Fruit fly (Drosophila melanogaster) whole organism, embryonic: Measurements from ENCODE around the gene RpL35A.

Source experiments
- CG10979 ChIP-seq: fragments of 200-800 bp; sonication (Bioruptor generic); optimal IDR thresholded peaks from 2 replicates; lab custom pipeline; 2018; ENCODE audit warnings: missing biosample characterization, mild to moderate bottlenecking, missing genetic modification characterization, moderate library complexity
- CG11456 ChIP-seq: fragments of 200-800 bp; sonication (Bioruptor generic); IDR thresholded peaks from 3 replicates; pipeline ENCODE4 v1.3.6; 2022; ENCODE audit warnings: missing biosample characterization, missing genetic modification characterization
- CG11504 ChIP-seq: fragments of 200-800 bp; sonication (Bioruptor generic); optimal IDR thresholded peaks from 3 replicates; lab custom pipeline; 2019; ENCODE audit warnings: missing biosample characterization, mild to moderate bottlenecking, missing genetic modification characterization, moderate library complexity
- CG12769 ChIP-seq: fragments of 200-800 bp; sonication (Bioruptor generic); optimal IDR thresholded peaks from 2 replicates; lab custom pipeline; 2019; ENCODE audit warnings: missing biosample characterization, mild to moderate bottlenecking, missing genetic modification characterization, moderate library complexity
- CG17328 ChIP-seq: fragments of 200-800 bp; sonication (Bioruptor generic); IDR thresholded peaks from 2 replicates; pipeline ENCODE4 v1.3.6; 2022; ENCODE audit warnings: missing biosample characterization, missing genetic modification characterization
- CG1832 ChIP-seq: fragments of 200-800 bp; sonication (Bioruptor generic); optimal IDR thresholded peaks from 2 replicates; lab custom pipeline; 2017; ENCODE audit warnings: missing biosample characterization, mild to moderate bottlenecking, missing genetic modification characterization, inconsistent platforms
- CG2116 ChIP-seq: fragments of 200-800 bp; sonication (Bioruptor generic); optimal IDR thresholded peaks from 3 replicates; lab custom pipeline; 2018; ENCODE audit warnings: missing biosample characterization, mild to moderate bottlenecking, missing genetic modification characterization
- CG30431 ChIP-seq: fragments of 200-800 bp; sonication (Bioruptor generic); optimal IDR thresholded peaks from 2 replicates; lab custom pipeline; 2017; ENCODE audit warnings: missing biosample characterization, missing genetic modification characterization
- CG3163 ChIP-seq: fragments of 200-800 bp; sonication (Bioruptor generic); optimal IDR thresholded peaks from 3 replicates; lab custom pipeline; 2016; ENCODE audit warnings: missing biosample characterization, missing genetic modification characterization
- CG32772 ChIP-seq: fragments of 200-800 bp; sonication (Bioruptor generic); IDR thresholded peaks from 2 replicates; pipeline ENCODE4 v1.3.6; 2022; ENCODE audit warnings: missing biosample characterization, missing genetic modification characterization
- CG3726 ChIP-seq: fragments of 200-800 bp; sonication (Bioruptor generic); IDR thresholded peaks from 3 replicates; pipeline ENCODE4, ENCODE4 v1.3.6; 2022; ENCODE audit warnings: missing biosample characterization, missing genetic modification characterization
- CG7271 ChIP-seq: fragments of 200-800 bp; sonication (Bioruptor generic); optimal IDR thresholded peaks from 2 replicates; lab custom pipeline; 2018; ENCODE audit warnings: missing biosample characterization, mild to moderate bottlenecking, missing genetic modification characterization, moderate library complexity
- CG7556 ChIP-seq: fragments of 200-800 bp; sonication (Bioruptor generic); optimal IDR thresholded peaks from 2 replicates; lab custom pipeline; 2017; ENCODE audit warnings: missing biosample characterization, mild to moderate bottlenecking, missing genetic modification characterization
- CG8944 ChIP-seq: fragments of 200-800 bp; sonication (Bioruptor generic); optimal IDR thresholded peaks from 3 replicates; lab custom pipeline; 2016; ENCODE audit warnings: missing biosample characterization, missing genetic modification characterization
- CG9215 ChIP-seq: fragments of 200-800 bp; sonication (Bioruptor generic); IDR thresholded peaks from 2 replicates; pipeline ENCODE4 v1.3.6; 2022; ENCODE audit warnings: missing biosample characterization, missing genetic modification characterization
- CG9817 ChIP-seq: fragments of 200-800 bp; sonication (Bioruptor generic); optimal IDR thresholded peaks from 2 replicates; lab custom pipeline; 2018; ENCODE audit warnings: missing biosample characterization, mild to moderate bottlenecking, missing genetic modification characterization, moderate library complexity
- CkIIα-i1 ChIP-seq: fragments of 200-800 bp; sonication (Bioruptor generic); IDR thresholded peaks from 2 replicates; pipeline ENCODE4 v1.3.6; 2022; ENCODE audit warnings: missing biosample characterization, missing genetic modification characterization
- Dek ChIP-seq: fragments of 200-800 bp; sonication (Bioruptor generic); optimal IDR thresholded peaks from 3 replicates; lab custom pipeline; 2019; ENCODE audit warnings: missing biosample characterization, mild to moderate bottlenecking, missing genetic modification characterization, moderate library complexity
- Dip2 ChIP-seq: fragments of 200-800 bp; sonication (Bioruptor generic); IDR thresholded peaks from 2 replicates; pipeline ENCODE4 v1.3.6; 2022; ENCODE audit warnings: missing biosample characterization, missing genetic modification characterization
- Eip74EF ChIP-seq, 2 experiments: fragments of 200-800 bp in 1 of 2; fragments of >200 bp in 1 of 2; sonication (Bioruptor generic) in 1 of 2; optimal IDR thresholded peaks; 2 replicates each; lab custom pipeline; 2017 to 2019; ENCODE audit warnings: missing biosample characterization in 2 of 2, missing genetic modification characterization in 2 of 2, mild to moderate bottlenecking in 1 of 2, moderate library complexity in 1 of 2
- HLH3B ChIP-seq: fragments of 200-800 bp; sonication (Bioruptor generic); IDR thresholded peaks from 2 replicates; pipeline ENCODE4 v1.3.6; 2022; ENCODE audit warnings: missing biosample characterization, missing genetic modification characterization
- HmgZ ChIP-seq: fragments of 200-800 bp; sonication (Bioruptor generic); optimal IDR thresholded peaks from 2 replicates; lab custom pipeline; 2018; ENCODE audit warnings: missing biosample characterization, mild to moderate bottlenecking, missing genetic modification characterization
- Hmx ChIP-seq: fragments of 200-800 bp; sonication (Bioruptor generic); optimal IDR thresholded peaks from 2 replicates; lab custom pipeline; 2016; ENCODE audit warnings: missing biosample characterization, missing genetic modification characterization
- Lhr ChIP-seq: fragments of 200-800 bp; sonication (Bioruptor generic); optimal IDR thresholded peaks from 3 replicates; lab custom pipeline; 2017; ENCODE audit warnings: mild to moderate bottlenecking, missing biosample characterization, missing genetic modification reagents, missing genetic modification characterization
- MESR4 ChIP-seq: fragments of 200-800 bp; sonication (Bioruptor generic); optimal IDR thresholded peaks from 2 replicates; lab custom pipeline; 2018; ENCODE audit warnings: missing biosample characterization, mild to moderate bottlenecking, missing genetic modification characterization, moderate library complexity
- Optix ChIP-seq: fragments of 200-800 bp; sonication (Bioruptor generic); IDR thresholded peaks from 3 replicates; pipeline ENCODE4 v1.3.6; 2022; ENCODE audit warnings: missing biosample characterization, missing genetic modification characterization
- Pdp1 ChIP-seq, 2 experiments: fragments of 200-800 bp; sonication (Bioruptor generic); optimal IDR thresholded peaks; 3 replicates each; lab custom pipeline; 2016; ENCODE audit warnings: missing biosample characterization in 2 of 2, missing genetic modification characterization in 2 of 2, mild to moderate bottlenecking in 1 of 2, moderate library complexity in 1 of 2
- Ssrp ChIP-seq: fragments of 200-800 bp; sonication (Bioruptor generic); optimal IDR thresholded peaks from 2 replicates; lab custom pipeline; 2018; ENCODE audit warnings: missing biosample characterization, mild to moderate bottlenecking, missing genetic modification characterization, moderate library complexity
- Stat92E ChIP-seq, 3 experiments: fragments of >200 bp in 2 of 3; fragments of 200-800 bp in 1 of 3; sonication (Bioruptor generic) in 1 of 3; optimal IDR thresholded peaks; 2 replicates each; lab custom pipeline; 2017 to 2019; ENCODE audit warnings: missing biosample characterization in 3 of 3, missing genetic modification characterization in 3 of 3, mild to moderate bottlenecking in 1 of 3, moderate library complexity in 1 of 3
- abd-A ChIP-seq: fragments of 200-800 bp; sonication (Bioruptor generic); optimal IDR thresholded peaks from 3 replicates; lab custom pipeline; 2019; ENCODE audit warnings: missing biosample characterization, mild to moderate bottlenecking, missing genetic modification characterization, moderate library complexity
- bsh ChIP-seq, 2 experiments: fragments of 200-800 bp; sonication (Bioruptor generic); optimal IDR thresholded peaks; 2 replicates each; lab custom pipeline; 2017 to 2018; ENCODE audit warnings: mild to moderate bottlenecking in 2 of 2, missing biosample characterization in 2 of 2, missing genetic modification characterization in 2 of 2, moderate library complexity in 1 of 2
- cad ChIP-seq: fragments of >200 bp; optimal IDR thresholded peaks from 2 replicates; lab custom pipeline; 2017; ENCODE audit warnings: missing biosample characterization, missing genetic modification characterization
- chif ChIP-seq, 2 experiments: fragments of 200-800 bp; sonication (Bioruptor generic); optimal IDR thresholded peaks; 3 replicates each; lab custom pipeline; 2016; ENCODE audit warnings: missing biosample characterization in 2 of 2, missing genetic modification characterization in 2 of 2
- crol ChIP-seq: fragments of 200-800 bp; sonication (Bioruptor generic); IDR thresholded peaks from 2 replicates; pipeline ENCODE4 v1.3.6; 2022; ENCODE audit warnings: missing biosample characterization, missing genetic modification characterization
- eve ChIP-seq, 2 experiments: fragments of >200 bp; optimal IDR thresholded peaks; 2 replicates each; lab custom pipeline; 2017; ENCODE audit warnings: missing biosample characterization in 2 of 2, missing genetic modification characterization in 2 of 2
- exex ChIP-seq: fragments of 200-800 bp; sonication (Bioruptor generic); optimal IDR thresholded peaks from 4 replicates; lab custom pipeline; 2018; ENCODE audit warnings: missing biosample characterization, mild to moderate bottlenecking, missing genetic modification characterization, moderate library complexity
- insv ChIP-seq, 2 experiments: fragments of 200-800 bp; sonication (Bioruptor generic); optimal IDR thresholded peaks; 3 replicates each; lab custom pipeline; 2016 to 2018; ENCODE audit warnings: missing biosample characterization in 2 of 2, missing genetic modification characterization in 2 of 2
- lola ChIP-seq, 3 experiments: fragments of >200 bp in 2 of 3; fragments of 200-800 bp in 1 of 3; sonication (Bioruptor generic) in 1 of 3; optimal IDR thresholded peaks; 2 replicates each; lab custom pipeline; 2017 to 2019; ENCODE audit warnings: missing biosample characterization in 3 of 3, missing genetic modification characterization in 3 of 3, mild to moderate bottlenecking in 1 of 3, moderate library complexity in 1 of 3
- pho ChIP-seq: fragments of 200-800 bp; sonication (Bioruptor generic); optimal IDR thresholded peaks from 2 replicates; lab custom pipeline; 2016; ENCODE audit warnings: missing biosample characterization, missing genetic modification characterization
- pita ChIP-seq: fragments of 200-800 bp; sonication (Bioruptor generic); optimal IDR thresholded peaks from 2 replicates; lab custom pipeline; 2017; ENCODE audit warnings: missing biosample characterization, mild to moderate bottlenecking, missing genetic modification characterization
- row ChIP-seq: fragments of 200-800 bp; sonication (Bioruptor generic); IDR thresholded peaks from 3 replicates; pipeline ENCODE4 v1.3.6; 2022; ENCODE audit warnings: missing biosample characterization, missing genetic modification characterization
- sens ChIP-seq: fragments of 200-800 bp; sonication (Bioruptor generic); peaks from one replicate; lab custom pipeline; 2016; ENCODE audit warnings: missing biosample characterization, missing genetic modification characterization
- sens-2 ChIP-seq: fragments of 200-800 bp; sonication (Bioruptor generic); IDR thresholded peaks from 2 replicates; pipeline ENCODE4 v1.3.6; 2022; ENCODE audit warnings: missing biosample characterization, missing genetic modification characterization
- sisA ChIP-seq: fragments of 200-800 bp; sonication (Bioruptor generic); IDR thresholded peaks from 2 replicates; pipeline ENCODE4 v1.3.6; 2022; ENCODE audit warnings: missing biosample characterization, missing genetic modification characterization
- sr ChIP-seq: fragments of 200-800 bp; sonication (Bioruptor generic); IDR thresholded peaks from 3 replicates; pipeline ENCODE4 v1.3.6; 2022; ENCODE audit warnings: missing biosample characterization, missing genetic modification characterization
- tio ChIP-seq: fragments of 200-800 bp; sonication (Bioruptor generic); optimal IDR thresholded peaks from 2 replicates; lab custom pipeline; 2017; ENCODE audit warnings: missing biosample characterization, missing genetic modification characterization, inconsistent platforms
- ttk ChIP-seq: fragments of 200-800 bp; sonication (Bioruptor generic); IDR thresholded peaks from 2 replicates; pipeline ENCODE4 v2.1.2; 2022; ENCODE audit warnings: missing biosample characterization, missing genetic modification characterization
- usp ChIP-seq: fragments of >200 bp; optimal IDR thresholded peaks from 2 replicates; lab custom pipeline; 2017; ENCODE audit warnings: missing biosample characterization, missing genetic modification characterization
- zen2 ChIP-seq: fragments of 200-800 bp; sonication (Bioruptor generic); IDR thresholded peaks from 3 replicates; pipeline ENCODE4 v1.3.6; 2022; ENCODE audit warnings: missing biosample characterization, missing genetic modification characterization; ENCODE audit not compliant: partially characterized antibody

The RpL35A gene

DNA sequence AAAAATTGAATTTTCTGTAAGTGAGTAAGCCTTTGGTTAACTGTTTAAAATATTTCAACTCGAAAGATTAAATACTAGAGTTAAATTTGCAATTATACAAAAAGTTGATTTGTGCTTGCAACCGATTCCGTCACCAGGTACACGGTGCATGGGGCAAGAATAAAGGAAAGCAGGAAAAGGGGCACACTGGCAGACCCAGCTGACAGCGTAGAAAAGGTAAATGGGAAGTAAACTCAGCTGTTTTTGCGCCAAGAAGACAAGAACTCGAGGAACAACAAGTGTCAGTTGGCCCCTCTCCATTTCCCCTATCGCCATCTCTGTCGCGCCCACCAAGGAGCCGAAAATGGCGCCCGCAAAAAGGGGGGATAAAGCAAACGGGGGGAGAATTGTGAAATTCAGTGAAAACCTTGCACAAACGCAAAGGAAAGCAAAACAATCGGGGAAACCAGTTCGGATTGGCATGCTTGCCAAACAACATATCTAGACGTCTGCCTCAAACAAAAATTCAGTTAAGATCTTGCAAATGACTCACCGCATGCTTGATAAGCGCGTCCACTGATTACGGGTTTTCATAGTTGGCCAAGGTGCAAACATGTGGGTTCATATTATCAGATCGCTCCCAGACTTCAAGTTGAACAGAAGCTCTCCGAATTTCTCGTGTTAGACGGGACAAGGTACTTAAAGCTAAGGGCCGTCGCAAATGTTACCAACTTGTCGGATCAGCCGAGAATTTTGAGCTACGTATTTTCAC, 3.5 kb downstream of the RpL35A start (continued):
- TF ChIP-seq CG11504 (tag; lab: Kevin White, UChicago) (no peak), MESR4 (GFP tag; lab: Kevin White, UChicago) (peak; percentile 39), Hmx (GFP tag; lab: Kevin White, UChicago) (no peak), CG3163 (no peak), Stat92E (GFP tag; optimal IDR thresholded peaks at IDR 0.05; lab: Kevin White, UChicago) (peak in 1 of 3 experiments; percentile 30), tio (GFP tag; lab: Kevin White, UChicago) (no peak), sens (GFP tag; lab: Kevin White, UChicago) (peak; percentile 49), crol (GFP tag; lab: Robert Waterston, UW) (peak; percentile 86), CG10979 (tag; lab: Kevin White, UChicago) (no peak), Lhr (GFP tag; lab: Kevin White, UChicago) (no peak), eve (GFP tag; optimal IDR thresholded peaks at IDR 0.05; lab: Kevin White, UChicago) (no peak), CG30431 (GFP tag; lab: Kevin White, UChicago) (no peak), CG7556 (GFP tag; lab: Kevin White, UChicago) (no peak), row (peak; percentile 39; the same call in 1 of the 3 replicates), sr (GFP tag; lab: Robert Waterston, UW) (no peak), ttk (GFP tag; lab: Robert Waterston, UW) (no peak), CG17328 (GFP tag; lab: Robert Waterston, UW) (0 out of 2 replicates have a peak, but pooled peaks have one; percentile 20), zen2 (GFP tag; lab: Robert Waterston, UW) (no peak), Optix (GFP tag; lab: Robert Waterston, UW) (no peak), Eip74EF (GFP tag; optimal IDR thresholded peaks at IDR 0.05; lab: Kevin White, UChicago) (no peak), CG1832 (GFP tag; lab: Kevin White, UChicago) (peak; percentile 54), CG11456 (GFP tag; lab: Robert Waterston, UW) (no peak), pho (GFP tag; lab: Kevin White, UChicago) (no peak), chif (GFP tag; optimal IDR thresholded peaks at IDR 0.05; lab: Kevin White, UChicago) (no peak), HLH3B (GFP tag; lab: Robert Waterston, UW) (no peak), lola (GFP tag; optimal IDR thresholded peaks at IDR 0.05; lab: Kevin White, UChicago) (no peak), usp (GFP tag; lab: Kevin White, UChicago) (no peak), sisA (GFP tag; lab: Robert Waterston, UW) (no peak), abd-A (no peak), insv (GFP tag; optimal IDR thresholded peaks at IDR 0.05; lab: Kevin White, UChicago) (peak in 1 of 2 experiments; percentile 40), Ssrp (no peak), CG32772 (GFP tag; lab: Robert Waterston, UW) (no peak), CkIIα-i1 (GFP tag; lab: Robert Waterston, UW) (no peak), CG7271 (tag; lab: Kevin White, UChicago) (no peak), HmgZ (peak; percentile 59), CG8944 (GFP tag; lab: Kevin White, UChicago) (no peak), CG12769 (tag; lab: Kevin White, UChicago) (peak; percentile 47), pita (GFP tag; lab: Kevin White, UChicago) (no peak), CG9215 (GFP tag; lab: Robert Waterston, UW) (no peak), CG9817 (no peak), cad (no peak), CG3726 (GFP tag; lab: Robert Waterston, UW) (no peak), Dek (no peak), Dip2 (no peak), Pdp1 (GFP tag; optimal IDR thresholded peaks at IDR 0.05; lab: Kevin White, UChicago) (peak in 1 of 2 experiments; percentile 66), bsh (GFP tag; optimal IDR thresholded peaks at IDR 0.05; lab: Kevin White, UChicago) (no peak), exex (tag; lab: Kevin White, UChicago) (no peak), sens-2 (GFP tag; lab: Robert Waterston, UW) (no peak), CG2116 (GFP tag; lab: Kevin White, UChicago) (peak; percentile 8)
